Worm (Caenorhabditis elegans) whole organism, L3 larva: ENCODE measurements around the gene Y17G9B.4.

Experiments
- ZK546.5 ChIP-seq: sonication (generic microtip); optimal IDR thresholded peaks from 2 replicates; lab custom pipeline; 2017; ENCODE audit warnings: missing biosample characterization, missing genetic modification characterization
- ama-1 ChIP-seq: fragments of 150-350 bp; optimal IDR thresholded peaks from 2 replicates; lab custom pipeline; 2018
- ceh-82 ChIP-seq: fragments of 150-350 bp; optimal IDR thresholded peaks from 2 replicates; lab custom pipeline; 2014; ENCODE audit warnings: missing biosample characterization, missing genetic modification characterization
- ceh-9 ChIP-seq: sonication (generic microtip); optimal IDR thresholded peaks from 2 replicates; lab custom pipeline; 2018; ENCODE audit warnings: missing biosample characterization, missing genetic modification characterization
- daf-12 ChIP-seq: fragments of 150-350 bp; optimal IDR thresholded peaks from 2 replicates; lab custom pipeline; 2014; ENCODE audit warnings: missing biosample characterization, missing genetic modification reagents, missing genetic modification characterization
- elt-1 ChIP-seq: fragments of 150-350 bp; optimal IDR thresholded peaks from 2 replicates; lab custom pipeline; 2014; ENCODE audit warnings: missing biosample characterization, missing genetic modification characterization
- elt-2 ChIP-seq: sonication (generic microtip); optimal IDR thresholded peaks from 2 replicates; lab custom pipeline; 2016; ENCODE audit warnings: missing genetic modification reagents, mild to moderate bottlenecking, missing genetic modification characterization, missing compliant biosample characterization
- fkh-10 ChIP-seq: sonication (generic microtip); optimal IDR thresholded peaks from 2 replicates; lab custom pipeline; 2017; ENCODE audit warnings: missing biosample characterization, missing genetic modification reagents, missing genetic modification characterization
- fkh-2 ChIP-seq: fragments of 150-350 bp; optimal IDR thresholded peaks from 2 replicates; lab custom pipeline; 2014; ENCODE audit warnings: missing biosample characterization, missing genetic modification reagents, missing genetic modification characterization
- hmg-11 ChIP-seq: sonication (generic microtip); optimal IDR thresholded peaks from 2 replicates; lab custom pipeline; 2016; ENCODE audit warnings: missing genetic modification characterization, missing compliant biosample characterization
- jun-1 ChIP-seq: fragments of 150-350 bp; optimal IDR thresholded peaks from 2 replicates; lab custom pipeline; 2014; ENCODE audit warnings: missing biosample characterization, missing genetic modification reagents, missing genetic modification characterization
- lin-15B ChIP-seq: fragments of 150-350 bp; optimal IDR thresholded peaks from 2 replicates; lab custom pipeline; 2014; ENCODE audit warnings: missing biosample characterization, missing genetic modification characterization
- lin-39 ChIP-seq: fragments of 150-350 bp; optimal IDR thresholded peaks from 2 replicates; lab custom pipeline; 2018; ENCODE audit warnings: missing biosample characterization, missing genetic modification reagents, missing genetic modification characterization
- lsy-12 ChIP-seq: sonication (generic microtip); optimal IDR thresholded peaks from 2 replicates; lab custom pipeline; 2016; ENCODE audit warnings: mild to moderate bottlenecking, missing genetic modification characterization, missing compliant biosample characterization
- mdl-1 ChIP-seq: fragments of 150-350 bp; optimal IDR thresholded peaks from 2 replicates; lab custom pipeline; 2014; ENCODE audit warnings: missing biosample characterization, missing genetic modification characterization
- mml-1 ChIP-seq: fragments of 150-350 bp; sonication (generic microtip); optimal IDR thresholded peaks from 3 replicates; lab custom pipeline; 2014; ENCODE audit warnings: missing biosample characterization, missing genetic modification characterization
- nfya-1 ChIP-seq: sonication (generic microtip); optimal IDR thresholded peaks from 2 replicates; lab custom pipeline; 2017; ENCODE audit warnings: missing genetic modification characterization, mild to moderate bottlenecking, missing compliant biosample characterization, antibody characterized with exemption, moderate library complexity; ENCODE audit not compliant: insufficient read depth
- nhr-11 ChIP-seq: fragments of 150-350 bp; optimal IDR thresholded peaks from 2 replicates; lab custom pipeline; 2014; ENCODE audit warnings: missing biosample characterization, missing genetic modification characterization
- nhr-23 ChIP-seq: fragments of 150-350 bp; optimal IDR thresholded peaks from 2 replicates; lab custom pipeline; 2014; ENCODE audit warnings: missing biosample characterization, missing genetic modification reagents, missing genetic modification characterization
- nhr-25 ChIP-seq: sonication (generic microtip); optimal IDR thresholded peaks from 2 replicates; lab custom pipeline; 2017; ENCODE audit warnings: missing biosample characterization, missing genetic modification characterization
- nhr-28 ChIP-seq: fragments of 150-350 bp; optimal IDR thresholded peaks from 2 replicates; lab custom pipeline; 2014; ENCODE audit warnings: missing biosample characterization, missing genetic modification characterization
- nhr-43 ChIP-seq: sonication (generic microtip); optimal IDR thresholded peaks from 2 replicates; lab custom pipeline; 2016; ENCODE audit warnings: mild to moderate bottlenecking, missing genetic modification characterization, missing compliant biosample characterization; ENCODE audit not compliant: poor library complexity, severe bottlenecking
- nhr-67 ChIP-seq: fragments of 150-350 bp; optimal IDR thresholded peaks from 2 replicates; lab custom pipeline; 2014; ENCODE audit warnings: missing biosample characterization, missing genetic modification characterization
- nhr-76 ChIP-seq: fragments of 150-350 bp; sonication (generic microtip); optimal IDR thresholded peaks from 5 replicates; lab custom pipeline; 2014; ENCODE audit warnings: missing biosample characterization, missing genetic modification characterization
- pha-4 ChIP-seq: fragments of 150-350 bp; optimal IDR thresholded peaks from 2 replicates; lab custom pipeline; 2014; ENCODE audit warnings: missing biosample characterization, missing genetic modification reagents, missing genetic modification characterization
- pqm-1 ChIP-seq: fragments of 150-350 bp; optimal IDR thresholded peaks from 2 replicates; lab custom pipeline; 2017; ENCODE audit warnings: missing biosample characterization, missing genetic modification characterization, inconsistent platforms
- sea-2 ChIP-seq: fragments of 150-350 bp; sonication (generic microtip); optimal IDR thresholded peaks from 4 replicates; lab custom pipeline; 2014; ENCODE audit warnings: missing biosample characterization, missing genetic modification reagents, missing genetic modification characterization
- skn-1 ChIP-seq: fragments of 150-350 bp; optimal IDR thresholded peaks from 2 replicates; lab custom pipeline; 2014; ENCODE audit warnings: missing biosample characterization, missing genetic modification characterization
- snpc-4 ChIP-seq: fragments of 150-350 bp; optimal IDR thresholded peaks from 2 replicates; lab custom pipeline; 2014; ENCODE audit warnings: missing biosample characterization, missing genetic modification characterization
- unc-62 ChIP-seq: fragments of 150-350 bp; sonication (generic microtip); optimal IDR thresholded peaks from 4 replicates; lab custom pipeline; 2014; ENCODE audit warnings: missing biosample characterization, missing genetic modification reagents, missing genetic modification characterization
- zag-1 ChIP-seq: fragments of 150-350 bp; optimal IDR thresholded peaks from 2 replicates; lab custom pipeline; 2014; ENCODE audit warnings: missing biosample characterization, missing genetic modification characterization
- ztf-11 ChIP-seq: fragments of 150-350 bp; optimal IDR thresholded peaks from 2 replicates; lab custom pipeline; 2014; ENCODE audit warnings: missing biosample characterization, missing genetic modification characterization
- ztf-4 ChIP-seq: fragments of 150-350 bp; optimal IDR thresholded peaks from 2 replicates; lab custom pipeline; 2014; ENCODE audit warnings: missing biosample characterization, missing genetic modification characterization

Y17G9B.4 gene

ce11 chrIV:4763844-4764243 lies 11.9 kb downstream of the Y17G9B.4 start, which contains the start of gene Y17G9B.2:
Gene Y17G9B.2 (plus strand): TSS chrIV:4764144.
- no peak for TF ChIP-seq snpc-4 (tag; lab: Kevin White, UChicago)
- no peak for TF ChIP-seq ztf-4 (tag; lab: Kevin White, UChicago)
- TF ChIP-seq mml-1 (tag; lab: Kevin White, UChicago) = no peak
- TF ChIP-seq skn-1 (tag; lab: Kevin White, UChicago) = no peak
- TF ChIP-seq zag-1 = no peak
- no peak for TF ChIP-seq fkh-2
- no peak for TF ChIP-seq mdl-1 (tag; lab: Kevin White, UChicago)
- TF ChIP-seq nhr-23 (tag; lab: Kevin White, UChicago) = no peak
- TF ChIP-seq jun-1 = no peak
- TF ChIP-seq ama-1 (lab: Kevin White, UChicago) = no peak

ce11 chrIV:4764422-4764821 lies 12.5 kb downstream of the Y17G9B.4 start, which contains the start of gene npp-26:
Gene npp-26 (plus strand): TSS chrIV:4764722.
- TF ChIP-seq ztf-11 (tag; lab: Kevin White, UChicago) (no peak), nhr-43 (tag; lab: Kevin White, UChicago) (no peak), ama-1 (lab: Kevin White, UChicago) (no peak), mml-1 (tag; lab: Kevin White, UChicago) (no peak), nfya-1 (tag; lab: Kevin White, UChicago) (no peak), jun-1 (no peak), elt-1 (tag; lab: Kevin White, UChicago) (no peak), nhr-76 (tag; lab: Kevin White, UChicago) (no peak), elt-2 (no peak), ceh-9 (tag; lab: Kevin White, UChicago) (no peak), sea-2 (GFP tag; lab: Kevin White, UChicago) (no peak), lin-15B (tag; lab: Kevin White, UChicago) (no peak)

- TF ChIP-seq nhr-23 (tag; lab: Kevin White, UChicago) = no peak
- TF ChIP-seq elt-1 (tag; lab: Kevin White, UChicago) = no peak
- TF ChIP-seq snpc-4 (tag; lab: Kevin White, UChicago) = no peak
- no peak for TF ChIP-seq lin-39 (tag; lab: Kevin White, UChicago)
- TF ChIP-seq nhr-25 (tag; lab: Kevin White, UChicago) = no peak
- TF ChIP-seq fkh-10 (GFP tag; lab: Kevin White, UChicago) = no peak
- no peak for TF ChIP-seq sea-2 (GFP tag; lab: Kevin White, UChicago)
- TF ChIP-seq, all 47 proteins: peak for 0
Observed at ce11 chrIV:4771792-4772191, 19.9 kb downstream of the Y17G9B.4 start, which contains the start of gene R11E3.2. Gene R11E3.2 (plus strand): TSS chrIV:4772092.

- TF ChIP-seq nhr-23 (tag; lab: Kevin White, UChicago) (no peak), nhr-11 (no peak), nhr-67 (tag; lab: Kevin White, UChicago) (no peak), pqm-1 (tag; lab: Kevin White, UChicago) (no peak), unc-62 (GFP tag; lab: Kevin White, UChicago) (no peak), nhr-28 (no peak), hmg-11 (tag; lab: Kevin White, UChicago) (no peak), ztf-11 (tag; lab: Kevin White, UChicago) (no peak), lsy-12 (tag; lab: Kevin White, UChicago) (no peak), ZK546.5 (tag; lab: Kevin White, UChicago) (no peak), ceh-82 (tag; lab: Kevin White, UChicago) (no peak), lin-39 (tag; lab: Kevin White, UChicago) (no peak), fkh-2 (no peak), elt-1 (tag; lab: Kevin White, UChicago) (no peak), sea-2 (GFP tag; lab: Kevin White, UChicago) (no peak), skn-1 (tag; lab: Kevin White, UChicago) (no peak), nhr-43 (tag; lab: Kevin White, UChicago) (no peak), daf-12 (no peak)
Observed at ce11 chrIV:4776001-4776400, 24.1 kb downstream of the Y17G9B.4 start, which contains the start of gene R11E3.19. Gene R11E3.19 (minus strand): TSS chrIV:4776101.

- TF ChIP-seq pha-4 (tag; lab: Kevin White, UChicago) (no peak), nfya-1 (tag; lab: Kevin White, UChicago) (peak; percentile 94)
Observed at ce11 chrIV:4776501-4776900, 24.6 kb downstream of the Y17G9B.4 start.
